Fruit fly (Drosophila melanogaster): ENCODE data around the gene Rbp6.

Rbp6 gene

dm6 chr3L:17238129-17238732, at the start of gene Rbp6:
Gene Rbp6, minus strand, starts transcription at chr3L:17238212.
- TF ChIP-seq Vsx2 (GFP tag; optimal IDR thresholded peaks at IDR 0.05; ENCODE audit: partially characterized antibody) (no peak), Hr78 (GFP tag; optimal IDR thresholded peaks at IDR 0.05) (no peak), fru (GFP tag; optimal IDR thresholded peaks at IDR 0.05) (no peak), woc (GFP tag; optimal IDR thresholded peaks at IDR 0.05) (no peak), foxo (GFP tag; optimal IDR thresholded peaks at IDR 0.05) (peak in 1 of 2 experiments; percentile 19), dsf (GFP tag; optimal IDR thresholded peaks at IDR 0.05; ENCODE audit: borderline replicate concordance) (no peak), tai (GFP tag; optimal IDR thresholded peaks at IDR 0.05) (no peak), Sp1 (GFP tag; optimal IDR thresholded peaks at IDR 0.05) (no peak), br (GFP tag; optimal IDR thresholded peaks at IDR 0.05) (no peak), sv (GFP tag; optimal IDR thresholded peaks at IDR 0.05) (no peak), psq (GFP tag; optimal IDR thresholded peaks at IDR 0.05) (no peak), CG32264 (GFP tag; optimal IDR thresholded peaks at IDR 0.05) (no peak), brk (GFP tag; optimal IDR thresholded peaks at IDR 0.05) (no peak), h (GFP tag; optimal IDR thresholded peaks at IDR 0.05) (peak; percentile 39), OdsH (GFP tag; optimal IDR thresholded peaks at IDR 0.05) (no peak), rgr (GFP tag; optimal IDR thresholded peaks at IDR 0.05) (peak; percentile 36), Myc (optimal IDR thresholded peaks at IDR 0.05) (no peak)

dm6 chr3L:17269463-17269862, 31.5 kb upstream of the Rbp6 start:
- TF ChIP-seq Mio (GFP tag; optimal IDR thresholded peaks at IDR 0.05) (no peak), Myc (optimal IDR thresholded peaks at IDR 0.05) (no peak), Dif (GFP tag; optimal IDR thresholded peaks at IDR 0.05; ENCODE audit: partially characterized antibody) (no peak), Hr78 (GFP tag; optimal IDR thresholded peaks at IDR 0.05) (no peak), usp (GFP tag; optimal IDR thresholded peaks at IDR 0.05) (no peak), CrebA (GFP tag; optimal IDR thresholded peaks at IDR 0.05; ENCODE audit: borderline replicate concordance) (no peak), jim (GFP tag; optimal IDR thresholded peaks at IDR 0.05) (no peak), Dfd (GFP tag; optimal IDR thresholded peaks at IDR 0.05) (no peak), sv (GFP tag; optimal IDR thresholded peaks at IDR 0.05) (no peak), tai (GFP tag; optimal IDR thresholded peaks at IDR 0.05) (no peak), Jra (GFP tag; optimal IDR thresholded peaks at IDR 0.05) (no peak), lola (GFP tag; optimal IDR thresholded peaks at IDR 0.05) (no peak), Hr83 (GFP tag; optimal IDR thresholded peaks at IDR 0.05; ENCODE audit: poor library complexity, severe bottlenecking) (no peak), pan (optimal IDR thresholded peaks at IDR 0.05) (no peak), Rel (GFP tag; optimal IDR thresholded peaks at IDR 0.05) (no peak), Rel (tag; optimal IDR thresholded peaks at IDR 0.05) (no peak), Vsx2 (GFP tag; optimal IDR thresholded peaks at IDR 0.05; ENCODE audit: partially characterized antibody) (no peak)

- TF ChIP-seq fru (GFP tag; optimal IDR thresholded peaks at IDR 0.05) (no peak), CG9705 (GFP tag; optimal IDR thresholded peaks at IDR 0.05) (no peak), pan (optimal IDR thresholded peaks at IDR 0.05) (no peak), usp (GFP tag; optimal IDR thresholded peaks at IDR 0.05) (no peak), Hr83 (GFP tag; optimal IDR thresholded peaks at IDR 0.05; ENCODE audit: poor library complexity, severe bottlenecking) (no peak), woc (GFP tag; optimal IDR thresholded peaks at IDR 0.05) (no peak), Hnf4 (GFP tag; optimal IDR thresholded peaks at IDR 0.05) (no peak), CrebA (GFP tag; optimal IDR thresholded peaks at IDR 0.05; ENCODE audit: borderline replicate concordance) (no peak), lola (GFP tag; optimal IDR thresholded peaks at IDR 0.05) (no peak), br (GFP tag; optimal IDR thresholded peaks at IDR 0.05) (no peak), dmrt93B (GFP tag; optimal IDR thresholded peaks at IDR 0.05) (no peak), psq (GFP tag; optimal IDR thresholded peaks at IDR 0.05) (no peak)
Measured at dm6 chr3L:17264116-17264515, 26.1 kb upstream of the Rbp6 start, which contains the start of gene CG13723. Gene CG13723, plus strand, starts transcription at chr3L:17264416.

dm6 chr3L:17257199-17257598, 19.2 kb upstream of the Rbp6 start:
- TF ChIP-seq pan (optimal IDR thresholded peaks at IDR 0.05) (no peak), sage (GFP tag; optimal IDR thresholded peaks at IDR 0.05) (no peak), Sp1 (GFP tag; optimal IDR thresholded peaks at IDR 0.05) (peak; percentile 6), fru (GFP tag; optimal IDR thresholded peaks at IDR 0.05) (peak; percentile 12), dl (GFP tag; optimal IDR thresholded peaks at IDR 0.05; ENCODE audit: insufficient read depth in 1 of 2, partially characterized antibody in 2 of 2) (no peak), foxo (GFP tag; optimal IDR thresholded peaks at IDR 0.05) (peak in 1 of 2 experiments; percentile 34), GATAd (GFP tag; optimal IDR thresholded peaks at IDR 0.05) (no peak), HLH106 (tag; optimal IDR thresholded peaks at IDR 0.05) (peak; percentile 30), Mio (GFP tag; optimal IDR thresholded peaks at IDR 0.05) (no peak), h (GFP tag; optimal IDR thresholded peaks at IDR 0.05) (peak; percentile 24)
